Worm (Caenorhabditis elegans) whole organism, late embryonic: ENCODE results near the gene lips-9.

Source experiments
- F13H6.1 ChIP-seq: sonication (generic microtip); optimal IDR thresholded peaks from 2 replicates; lab custom pipeline; 2016; ENCODE audit warnings: missing genetic modification characterization, missing compliant biosample characterization
- Y22D7AL.16 ChIP-seq: sonication (generic microtip); optimal IDR thresholded peaks from 2 replicates; lab custom pipeline; 2016; ENCODE audit warnings: missing genetic modification characterization, missing compliant biosample characterization
- ama-1 ChIP-seq: fragments of 150-350 bp; optimal IDR thresholded peaks from 2 replicates; lab custom pipeline; 2014
- ceh-30 ChIP-seq: fragments of 150-350 bp; optimal IDR thresholded peaks from 2 replicates; lab custom pipeline; 2014; ENCODE audit warnings: missing biosample characterization, missing genetic modification characterization
- ceh-31 ChIP-seq: sonication (generic microtip); optimal IDR thresholded peaks from 2 replicates; lab custom pipeline; 2016; ENCODE audit warnings: missing genetic modification characterization, missing compliant biosample characterization
- ceh-6 ChIP-seq: fragments of 200-800 bp; sonication (Bioruptor generic); optimal IDR thresholded peaks from 2 replicates; lab custom pipeline; 2018; ENCODE audit warnings: mild to moderate bottlenecking, missing genetic modification characterization, missing compliant biosample characterization
- ets-4 ChIP-seq: sonication (generic microtip); optimal IDR thresholded peaks from 2 replicates; lab custom pipeline; 2016; ENCODE audit warnings: missing genetic modification characterization, missing compliant biosample characterization
- fax-1 ChIP-seq: sonication (generic microtip); optimal IDR thresholded peaks from 2 replicates; lab custom pipeline; 2016; ENCODE audit warnings: missing genotype, missing genetic modification characterization, missing compliant biosample characterization
- gmeb-2 ChIP-seq: sonication (generic microtip); optimal IDR thresholded peaks from 2 replicates; lab custom pipeline; 2016; ENCODE audit warnings: missing genetic modification characterization, inconsistent platforms, missing compliant biosample characterization
- hlh-6 ChIP-seq: sonication (generic microtip); optimal IDR thresholded peaks from 2 replicates; lab custom pipeline; 2016; ENCODE audit warnings: missing genotype, missing genetic modification characterization, missing compliant biosample characterization
- lim-6 ChIP-seq: sonication (generic microtip); optimal IDR thresholded peaks from 2 replicates; lab custom pipeline; 2016; ENCODE audit warnings: missing genetic modification characterization, missing compliant biosample characterization
- madf-2 ChIP-seq: sonication (generic microtip); optimal IDR thresholded peaks from 2 replicates; lab custom pipeline; 2017; ENCODE audit warnings: missing genetic modification characterization, missing compliant biosample characterization
- nfya-1 ChIP-seq: sonication (generic microtip); optimal IDR thresholded peaks from 2 replicates; lab custom pipeline; 2017; ENCODE audit warnings: missing genetic modification characterization, mild to moderate bottlenecking, missing compliant biosample characterization, antibody characterized with exemption, moderate library complexity
- nhr-11 ChIP-seq: fragments of 150-350 bp; optimal IDR thresholded peaks from 2 replicates; lab custom pipeline; 2014; ENCODE audit warnings: missing biosample characterization, missing genetic modification characterization
- odd-2 ChIP-seq: sonication (generic microtip); optimal IDR thresholded peaks from 2 replicates; lab custom pipeline; 2017; ENCODE audit warnings: antibody characterized with exemption, mild to moderate bottlenecking, missing genetic modification characterization, missing compliant biosample characterization
- pag-3 ChIP-seq: sonication (generic microtip); optimal IDR thresholded peaks from 2 replicates; lab custom pipeline; 2016; ENCODE audit warnings: missing compliant biosample characterization, missing genetic modification characterization, borderline replicate concordance
- pat-9 ChIP-seq: fragments of 200-800 bp; sonication (Bioruptor generic); optimal IDR thresholded peaks from 2 replicates; lab custom pipeline; 2018; ENCODE audit warnings: mild to moderate bottlenecking, missing genetic modification characterization, moderate library complexity, missing compliant biosample characterization
- pqm-1 ChIP-seq: sonication (generic microtip); optimal IDR thresholded peaks from 2 replicates; lab custom pipeline; 2016; ENCODE audit warnings: missing genetic modification characterization, missing compliant biosample characterization
- ref-2 ChIP-seq: sonication (generic microtip); optimal IDR thresholded peaks from 2 replicates; lab custom pipeline; 2016; ENCODE audit warnings: missing genetic modification characterization, missing compliant biosample characterization
- unc-55 ChIP-seq: sonication (generic microtip); optimal IDR thresholded peaks from 2 replicates; lab custom pipeline; 2017; ENCODE audit warnings: missing biosample characterization, missing genetic modification reagents, missing genetic modification characterization

The lips-9 gene

ce11 chrII:12888471-12888870 is 46.7 kb downstream of the lips-9 start, which contains the start of gene F35C5.3:
F35C5.3 (plus strand) TSS chrII:12888771.
- TF ChIP-seq pqm-1 (no peak), nhr-11 (tag; lab: Kevin White, UChicago) (no peak), pag-3 (tag; lab: Kevin White, UChicago) (no peak), lim-6 (tag; lab: Kevin White, UChicago) (no peak), F13H6.1 (tag; lab: Kevin White, UChicago) (no peak), madf-2 (tag; lab: Kevin White, UChicago) (no peak)

- TF ChIP-seq F13H6.1 (tag; lab: Kevin White, UChicago): no peak
- TF ChIP-seq ets-4 (tag; lab: Kevin White, UChicago): no peak
- TF ChIP-seq ceh-30 (tag; lab: Kevin White, UChicago): no peak
- no peak for TF ChIP-seq ref-2
- no peak for TF ChIP-seq ceh-31 (tag; lab: Kevin White, UChicago)
- TF ChIP-seq fax-1 (tag; lab: Kevin White, UChicago): no peak
- TF ChIP-seq pqm-1: no peak
- no peak for TF ChIP-seq unc-55 (GFP tag; lab: Kevin White, UChicago)
- no peak for TF ChIP-seq Y22D7AL.16 (tag; lab: Kevin White, UChicago)
- no peak for TF ChIP-seq odd-2 (tag; lab: Kevin White, UChicago)
- TF ChIP-seq pat-9 (tag; lab: Kevin White, UChicago): no peak
- TF ChIP-seq ceh-6: no peak
- no peak for TF ChIP-seq nfya-1
- TF ChIP-seq gmeb-2 (tag; lab: Kevin White, UChicago): no peak
- TF ChIP-seq ama-1 (lab: Kevin White, UChicago): no peak
- no peak for TF ChIP-seq hlh-6 (tag; lab: Kevin White, UChicago)
- TF ChIP-seq, all 69 proteins: peak for 0
Observed at ce11 chrII:12884972-12885371, 50.2 kb downstream of the lips-9 start, which contains the start of gene sra-14. sra-14 (plus strand) TSS chrII:12885272.
